Worm (Caenorhabditis elegans) whole organism, mixed stage, embryonic: Measurements from ENCODE around the gene gtf-2F2.

Experiments
- ceh-83 ChIP-seq: fragments of 200-800 bp; sonication (Bioruptor generic); optimal IDR thresholded peaks from 2 replicates; lab custom pipeline; 2018; ENCODE audit warnings: mild to moderate bottlenecking, missing genetic modification characterization, missing compliant biosample characterization
- drap-1 ChIP-seq: fragments of 200-800 bp; sonication (Bioruptor generic); optimal IDR thresholded peaks from 3 replicates; lab custom pipeline; 2018; ENCODE audit warnings: mild to moderate bottlenecking, missing genetic modification characterization, missing compliant biosample characterization
- elt-3 ChIP-seq: fragments of 150-350 bp; optimal IDR thresholded peaks from 2 replicates; lab custom pipeline; 2014; ENCODE audit warnings: missing biosample characterization, missing genetic modification characterization
- lin-32 ChIP-seq: fragments of 200-800 bp; sonication (Bioruptor generic); optimal IDR thresholded peaks from 2 replicates; lab custom pipeline; 2018; ENCODE audit warnings: mild to moderate bottlenecking, missing genetic modification characterization, missing compliant biosample characterization
- mab-5 ChIP-seq: fragments of 150-350 bp; optimal IDR thresholded peaks from 2 replicates; lab custom pipeline; 2014; ENCODE audit warnings: missing biosample characterization, missing genetic modification characterization
- nhr-76 ChIP-seq: sonication (generic microtip); optimal IDR thresholded peaks from 2 replicates; lab custom pipeline; 2017; ENCODE audit warnings: missing biosample characterization, missing genetic modification characterization
- unc-62 ChIP-seq: fragments of 150-350 bp; optimal IDR thresholded peaks from 2 replicates; lab custom pipeline; 2014; ENCODE audit warnings: missing biosample characterization, missing genetic modification reagents, missing genetic modification characterization
- ztf-11 ChIP-seq: fragments of 150-350 bp; optimal IDR thresholded peaks from 2 replicates; lab custom pipeline; 2014; ENCODE audit warnings: missing biosample characterization, missing genetic modification characterization

ce11 chrV:18969590-18970105 lies 24.1 kb upstream of the gtf-2F2 start, which contains the start of gene Y39B6A.42:
- TF ChIP-seq nhr-76 (tag; lab: Kevin White, UChicago) (no peak), ceh-83 (GFP tag; lab: Kevin White, UChicago) (no peak), ztf-11 (no peak), drap-1 (GFP tag; lab: Kevin White, UChicago) (no peak), mab-5 (tag; lab: Kevin White, UChicago) (no peak), elt-3 (tag; lab: Kevin White, UChicago) (no peak), unc-62 (GFP tag; lab: Kevin White, UChicago) (no peak), lin-32 (GFP tag; lab: Kevin White, UChicago) (no peak)
